Worm (Caenorhabditis elegans): ENCODE data around the gene fbxa-115.

DNA sequence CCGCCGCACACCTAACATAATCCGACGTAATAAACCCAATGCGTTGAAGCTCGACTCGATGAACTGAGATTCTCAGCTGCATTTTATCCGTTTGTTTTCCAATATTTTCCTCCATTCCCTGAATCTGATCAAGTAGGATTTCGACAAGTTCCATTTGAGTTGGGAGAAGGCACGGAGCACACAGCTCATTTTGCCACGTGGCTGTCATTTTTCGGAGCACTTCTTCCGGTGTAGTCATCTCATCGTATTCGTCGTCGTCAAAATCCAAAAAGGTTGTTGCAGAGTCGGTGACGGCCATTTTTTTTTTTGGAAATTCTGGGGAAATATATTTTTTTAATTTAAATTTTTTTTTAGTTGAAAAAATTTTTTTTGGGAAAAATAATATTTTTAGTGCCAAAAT, 45.5 kb upstream of the fbxa-115 start, which contains the start of gene sld-5:
- TF ChIP-seq nhr-28 (tag; optimal IDR thresholded peaks at IDR 0.05) (no peak), cnd-1 (tag; optimal IDR thresholded peaks at IDR 0.05) (no peak), nhr-237 (tag; optimal IDR thresholded peaks at IDR 0.05) (no peak), elt-1 (tag; optimal IDR thresholded peaks at IDR 0.05; ENCODE audit: borderline replicate concordance, insufficient read depth) (no peak), blmp-1 (tag; optimal IDR thresholded peaks at IDR 0.05) (no peak), snpc-4 (tag; optimal IDR thresholded peaks at IDR 0.05) (no peak)

Data from whole organism, mixed stage, embryonic.